Fruit fly (Drosophila melanogaster): ENCODE results near the gene CG32453.

DNA sequence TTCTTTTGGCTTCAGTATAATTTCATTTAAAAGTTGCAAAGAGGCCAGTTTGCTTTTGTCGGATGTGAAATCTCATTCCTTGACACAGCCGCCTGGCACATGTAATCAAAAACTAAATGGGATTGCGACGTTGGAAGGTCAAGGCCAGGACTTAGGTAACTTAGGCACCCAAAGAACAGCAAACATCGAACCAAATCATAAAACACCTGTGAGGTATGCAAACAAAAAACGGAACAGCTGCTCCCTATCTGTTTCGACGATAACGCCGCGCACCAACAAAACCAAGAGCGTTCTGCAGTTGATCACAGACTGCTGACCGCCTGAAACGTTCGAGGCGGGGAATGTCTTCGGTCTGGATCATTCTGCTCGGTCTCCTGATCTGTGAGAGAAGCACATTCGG is 2.1 kb downstream of the CG32453 start, which contains the start of gene CG45116:
- TF ChIP-seq kah (GFP tag; optimal IDR thresholded peaks at IDR 0.05), result no peak
- TF ChIP-seq lola (GFP tag; optimal IDR thresholded peaks at IDR 0.05), result no peak
- TF ChIP-seq Nf-YB (GFP tag; optimal IDR thresholded peaks at IDR 0.05), result no peak
- TF ChIP-seq tna (GFP tag; IDR thresholded peaks at IDR 0.05; ENCODE audit: partially characterized antibody), result no peak
- no peak for TF ChIP-seq H15 (GFP tag; IDR thresholded peaks at IDR 0.05)
- TF ChIP-seq Poxn (GFP tag; IDR thresholded peaks at IDR 0.05), result no peak
- TF ChIP-seq vnd (GFP tag; IDR thresholded peaks at IDR 0.05; ENCODE audit: partially characterized antibody), result no peak
- TF ChIP-seq Meics (GFP tag; optimal IDR thresholded peaks at IDR 0.05), result no peak
